Worm (Caenorhabditis elegans) whole organism, L4 larva: Measurements from ENCODE around the gene C31G12.3.
"Not testable (repeated sequence)": the region's sequence is repeated elsewhere in the genome, so short reads cannot be mapped to it uniquely, and the experiment has no call there.

Experiments used
- ZK337.2 ChIP-seq: fragments of 200-800 bp; sonication (Bioruptor generic); IDR thresholded peaks from 2 replicates; pipeline ENCODE4 v1.3.6; 2022; ENCODE audit warnings: missing genetic modification reagents, missing genetic modification characterization, missing compliant biosample characterization
- ceh-82 ChIP-seq: sonication (generic microtip); optimal IDR thresholded peaks from 2 replicates; lab custom pipeline; 2017; ENCODE audit warnings: missing biosample characterization, missing genetic modification characterization
- dmd-6 ChIP-seq: fragments of 200-800 bp; sonication (Bioruptor generic); IDR thresholded peaks from 2 replicates; pipeline ENCODE4 v1.3.6; 2022; ENCODE audit warnings: missing genetic modification reagents, missing genetic modification characterization, missing compliant biosample characterization
- dve-1 ChIP-seq: sonication (generic microtip); optimal IDR thresholded peaks from 2 replicates; lab custom pipeline; 2017; ENCODE audit warnings: antibody characterized with exemption, mild to moderate bottlenecking, missing genetic modification characterization, missing compliant biosample characterization; ENCODE audit not compliant: insufficient read depth
- egl-43 ChIP-seq: fragments of 200-800 bp; sonication (Bioruptor generic); IDR thresholded peaks from 2 replicates; pipeline ENCODE4 v1.3.6; 2022; ENCODE audit warnings: missing genetic modification reagents, missing genetic modification characterization, missing compliant biosample characterization
- hlh-11 ChIP-seq: fragments of 200-800 bp; sonication (Bioruptor generic); optimal IDR thresholded peaks from 2 replicates; lab custom pipeline; 2018; ENCODE audit warnings: mild to moderate bottlenecking, missing genetic modification characterization, missing compliant biosample characterization
- hmg-1.1 ChIP-seq: fragments of 200-800 bp; sonication (Bioruptor generic); IDR thresholded peaks from 2 replicates; pipeline ENCODE4 v1.3.6; 2022; ENCODE audit warnings: missing genetic modification reagents, missing genetic modification characterization, missing compliant biosample characterization
- lin-1 ChIP-seq: fragments of 200-800 bp; sonication (Bioruptor generic); IDR thresholded peaks from 2 replicates; pipeline ENCODE4 v1.3.6; 2022; ENCODE audit warnings: missing genetic modification reagents, missing genetic modification characterization, missing compliant biosample characterization
- lin-29 ChIP-seq: fragments of 200-800 bp; sonication (Bioruptor generic); IDR thresholded peaks from 2 replicates; pipeline ENCODE4 v1.3.6; 2022; ENCODE audit warnings: missing genetic modification reagents, missing genetic modification characterization, missing compliant biosample characterization
- lin-39 ChIP-seq: fragments of 150-350 bp; optimal IDR thresholded peaks from 2 replicates; lab custom pipeline; 2014; ENCODE audit warnings: missing biosample characterization, missing genetic modification reagents, missing genetic modification characterization
- mxl-3 ChIP-seq: fragments of 200-800 bp; sonication (Bioruptor generic); optimal IDR thresholded peaks from 2 replicates; lab custom pipeline; 2018; ENCODE audit warnings: mild to moderate bottlenecking, missing genetic modification characterization, missing compliant biosample characterization
- nhr-28 ChIP-seq: fragments of 150-350 bp; optimal IDR thresholded peaks from 2 replicates; lab custom pipeline; 2014; ENCODE audit warnings: missing biosample characterization, missing genetic modification characterization
- nhr-41 ChIP-seq: fragments of 200-800 bp; sonication (Bioruptor generic); IDR thresholded peaks from 2 replicates; pipeline ENCODE4 v1.3.6; 2022; ENCODE audit warnings: missing genetic modification reagents, missing genetic modification characterization, missing compliant biosample characterization
- nhr-48 ChIP-seq: sonication (generic microtip); optimal IDR thresholded peaks from 2 replicates; lab custom pipeline; 2016; ENCODE audit warnings: mild to moderate bottlenecking, missing genetic modification characterization, missing compliant biosample characterization
- pqm-1 ChIP-seq: sonication (generic microtip); optimal IDR thresholded peaks from 2 replicates; lab custom pipeline; 2017; ENCODE audit warnings: missing biosample characterization, missing genetic modification characterization
- zip-11 ChIP-seq: fragments of 200-800 bp; sonication (Bioruptor generic); IDR thresholded peaks from 2 replicates; pipeline ENCODE4 v1.3.6; 2022; ENCODE audit warnings: missing genetic modification characterization, missing compliant biosample characterization

The C31G12.3 gene

DNA sequence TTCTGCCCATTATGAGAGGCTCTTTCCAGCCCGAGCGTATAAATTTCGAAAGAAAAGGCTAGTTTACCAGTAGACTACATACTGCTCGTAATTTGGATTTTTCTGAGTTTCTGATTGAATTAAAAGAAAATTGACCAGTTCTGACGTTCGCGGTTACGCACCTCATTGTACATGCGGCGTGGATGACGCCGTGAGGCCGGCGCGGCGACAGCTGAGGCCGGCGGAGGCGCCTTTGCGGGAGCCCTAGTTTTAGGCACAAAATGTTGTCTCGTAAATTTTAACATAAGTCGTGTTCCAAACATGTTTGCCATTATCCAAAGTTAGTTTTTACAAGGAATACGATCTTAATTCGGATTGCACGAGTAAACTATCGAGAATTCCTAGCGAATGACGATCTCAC lies 31.8 kb downstream of the C31G12.3 start, which contains the start of gene F16H6.9:
F16H6.9 (plus strand) TSS at position 301 of the 400 bp plus-strand sequence.
- TF ChIP-seq lin-39 (tag; lab: Kevin White, UChicago); dmd-6 (GFP tag; lab: Robert Waterston, UW); dve-1 (tag; lab: Kevin White, UChicago): not testable (repeated sequence)

DNA sequence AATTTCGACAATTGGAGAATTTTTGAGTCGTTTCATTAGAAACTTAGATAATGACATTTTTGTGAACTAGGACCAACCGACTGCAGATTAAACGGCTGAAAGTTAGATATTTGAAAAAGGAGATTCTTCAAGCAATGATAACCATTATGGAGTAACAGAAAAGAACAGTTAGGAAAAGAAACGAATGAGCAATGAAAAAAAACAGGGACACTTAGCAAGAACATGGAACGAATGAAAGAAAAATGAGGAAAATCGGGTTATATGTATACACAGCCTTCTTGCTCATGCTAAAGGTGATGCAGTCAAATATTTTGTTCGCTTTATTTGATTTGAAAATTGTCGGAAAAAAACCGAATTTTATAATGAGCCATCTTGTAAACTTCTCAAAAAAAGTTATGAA lies 39.3 kb downstream of the C31G12.3 start, which contains the start of gene F16H6.10:
F16H6.10 (minus strand) TSS at position 101 of the 400 bp plus-strand sequence.
- TF ChIP-seq nhr-41 (GFP tag; lab: Robert Waterston, UW) (no peak), nhr-28 (no peak), zip-11 (GFP tag; lab: Robert Waterston, UW) (no peak), lin-29 (GFP tag; lab: Robert Waterston, UW) (no peak), hlh-11 (no peak), ZK337.2 (no peak), lin-1 (GFP tag; lab: Robert Waterston, UW) (no peak), nhr-48 (tag; lab: Kevin White, UChicago) (no peak), hmg-1.1 (GFP tag; lab: Robert Waterston, UW) (no peak), ceh-82 (tag; lab: Kevin White, UChicago) (no peak), egl-43 (GFP tag; lab: Robert Waterston, UW) (no peak), mxl-3 (no peak), pqm-1 (tag; lab: Kevin White, UChicago) (no peak)
